Fruit fly (Drosophila melanogaster): ENCODE data around the gene Ran.

The Ran gene

DNA sequence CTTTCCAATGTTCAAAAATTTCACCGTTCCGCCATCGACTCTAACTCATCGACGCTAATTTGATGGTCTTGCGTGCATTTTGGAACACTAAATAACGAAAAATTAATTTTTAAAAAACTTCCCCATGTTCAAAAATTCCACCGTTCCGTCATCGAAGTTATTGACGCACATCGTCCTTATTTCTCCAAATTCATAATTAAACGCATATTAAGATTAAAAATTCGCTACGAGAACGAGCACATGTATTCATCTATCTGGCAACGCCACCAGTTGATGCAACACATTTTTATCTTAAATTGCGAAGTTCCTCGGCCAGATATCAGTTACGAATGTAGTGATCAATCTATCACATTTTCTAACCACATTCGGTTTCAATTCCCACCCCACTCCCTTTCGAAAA, 685 bp upstream of the Ran start, which contains the start of gene Lint-1 (continued):
- TF ChIP-seq Scr (GFP tag; IDR thresholded peaks at IDR 0.05; ENCODE audit: partially characterized antibody) (peak; percentile 37), tin (GFP tag; optimal IDR thresholded peaks at IDR 0.05) (no peak), CG5245 (GFP tag; optimal IDR thresholded peaks at IDR 0.05) (no peak), NfI (GFP tag; optimal IDR thresholded peaks at IDR 0.05) (peak; percentile 7), CG14441 (GFP tag; IDR thresholded peaks at IDR 0.05) (0 out of 2 replicates have a peak, but pooled peaks have one; percentile 38), ac (GFP tag; optimal IDR thresholded peaks at IDR 0.05) (no peak), repo (GFP tag; optimal IDR thresholded peaks at IDR 0.05) (no peak), nmo (GFP tag; optimal IDR thresholded peaks at IDR 0.05) (no peak), Taf1 (GFP tag; IDR thresholded peaks at IDR 0.05) (no peak), ase (GFP tag; IDR thresholded peaks at IDR 0.05) (no peak), CG18011 (GFP tag; optimal IDR thresholded peaks at IDR 0.05) (no peak), tll (GFP tag; optimal IDR thresholded peaks at IDR 0.05) (no peak), CG2712 (tag; optimal IDR thresholded peaks at IDR 0.05) (peak; percentile 7), caup (GFP tag; optimal IDR thresholded peaks at IDR 0.05; ENCODE audit: severe bottlenecking) (no peak), CG8359 (GFP tag; optimal IDR thresholded peaks at IDR 0.05; ENCODE audit: borderline replicate concordance) (no peak), sna (GFP tag; IDR thresholded peaks at IDR 0.05; ENCODE audit: partially characterized antibody) (no peak), CG16863 (GFP tag; optimal IDR thresholded peaks at IDR 0.05) (no peak), sens (GFP tag) (peak; percentile 80), CG9817 (tag; optimal IDR thresholded peaks at IDR 0.05) (peak; percentile 8), bbx (GFP tag; IDR thresholded peaks at IDR 0.05; ENCODE audit: partially characterized antibody) (no peak), pzg (GFP tag; optimal IDR thresholded peaks at IDR 0.05) (peak; percentile 29), nom (GFP tag; optimal IDR thresholded peaks at IDR 0.05) (no peak), sd (tag; optimal IDR thresholded peaks at IDR 0.05) (no peak), Eip74EF (GFP tag; optimal IDR thresholded peaks at IDR 0.05) (no peak), sob (GFP tag; IDR thresholded peaks at IDR 0.05) (0 out of 2 replicates have a peak, but pooled peaks have one; percentile 17), Dll (GFP tag; IDR thresholded peaks at IDR 0.05; ENCODE audit: partially characterized antibody) (peak; percentile 47; the same call in 2 of the 4 replicates), Hsf (GFP tag; optimal IDR thresholded peaks at IDR 0.05) (peak; percentile 5), Camta (GFP tag; optimal IDR thresholded peaks at IDR 0.05) (peak; percentile 26), B-H2 (GFP tag; optimal IDR thresholded peaks at IDR 0.05) (no peak), Dip3 (GFP tag; optimal IDR thresholded peaks at IDR 0.05) (no peak), Vsx1 (GFP tag; optimal IDR thresholded peaks at IDR 0.05) (no peak), row (GFP tag; IDR thresholded peaks at IDR 0.05) (peak; percentile 56), en (GFP tag; optimal IDR thresholded peaks at IDR 0.05) (no peak), CG43689 (GFP tag; IDR thresholded peaks at IDR 0.05) (no peak), tx (GFP tag; optimal IDR thresholded peaks at IDR 0.05) (no peak), Ravus (GFP tag; IDR thresholded peaks at IDR 0.05) (no peak), CG3065 (GFP tag; optimal IDR thresholded peaks at IDR 0.05) (no peak), CG7987 (GFP tag; optimal IDR thresholded peaks at IDR 0.05) (no peak), Pdp1 (GFP tag; optimal IDR thresholded peaks at IDR 0.05) (peak; percentile 36 to 89), Hand (GFP tag; optimal IDR thresholded peaks at IDR 0.05) (no peak), cg (GFP tag; optimal IDR thresholded peaks at IDR 0.05) (no peak), croc (GFP tag; conservative IDR thresholded peaks at IDR 0.05) (no peak), CG11504 (tag; optimal IDR thresholded peaks at IDR 0.05) (peak; percentile 15), CG8290 (GFP tag; optimal IDR thresholded peaks at IDR 0.05) (no peak), CG8290 (tag; optimal IDR thresholded peaks at IDR 0.05) (peak in 1 of 2 experiments; percentile 59), CG7357 (GFP tag; IDR thresholded peaks at IDR 0.05) (peak; percentile 47; the same call in 1 of the 3 replicates), pros (GFP tag; optimal IDR thresholded peaks at IDR 0.05) (no peak), slou (GFP tag; optimal IDR thresholded peaks at IDR 0.05) (no peak), CG32772 (GFP tag; IDR thresholded peaks at IDR 0.05) (no peak), pfk (GFP tag; optimal IDR thresholded peaks at IDR 0.05) (peak; percentile 85)

All from whole organism, embryonic.